Worm (Caenorhabditis elegans) whole organism, L3 larva: ENCODE measurements around the gene des-2.

ENCODE experiments used
- R02D3.7 ChIP-seq: fragments of 150-350 bp; optimal IDR thresholded peaks from 2 replicates; lab custom pipeline; 2014; ENCODE audit warnings: missing biosample characterization, missing genetic modification characterization
- aly-2 ChIP-seq: fragments of 150-350 bp; optimal IDR thresholded peaks from 2 replicates; lab custom pipeline; 2014; ENCODE audit warnings: missing biosample characterization, missing genetic modification characterization
- ama-1 ChIP-seq: fragments of 150-350 bp; optimal IDR thresholded peaks from 2 replicates; lab custom pipeline; 2018
- ceh-16 ChIP-seq: sonication (generic microtip); optimal IDR thresholded peaks from 2 replicates; lab custom pipeline; 2017; ENCODE audit warnings: missing biosample characterization, missing genetic modification characterization
- ceh-28 ChIP-seq: fragments of 150-350 bp; optimal IDR thresholded peaks from 2 replicates; lab custom pipeline; 2014; ENCODE audit warnings: missing biosample characterization, missing genetic modification reagents, missing genetic modification characterization
- ceh-82 ChIP-seq: fragments of 150-350 bp; optimal IDR thresholded peaks from 2 replicates; lab custom pipeline; 2014; ENCODE audit warnings: missing biosample characterization, missing genetic modification characterization
- ceh-9 ChIP-seq: sonication (generic microtip); optimal IDR thresholded peaks from 2 replicates; lab custom pipeline; 2018; ENCODE audit warnings: missing biosample characterization, missing genetic modification characterization
- egl-27 ChIP-seq: sonication (generic microtip); optimal IDR thresholded peaks from 4 replicates; lab custom pipeline; 2017; ENCODE audit warnings: missing biosample characterization, missing genetic modification reagents, missing genetic modification characterization
- egl-5 ChIP-seq: fragments of 150-350 bp; optimal IDR thresholded peaks from 2 replicates; lab custom pipeline; 2017; ENCODE audit warnings: missing biosample characterization, missing genetic modification reagents, missing genetic modification characterization, inconsistent platforms
- elt-2 ChIP-seq: sonication (generic microtip); optimal IDR thresholded peaks from 2 replicates; lab custom pipeline; 2016; ENCODE audit warnings: missing genetic modification reagents, mild to moderate bottlenecking, missing genetic modification characterization, missing compliant biosample characterization
- elt-3 ChIP-seq, 3 experiments: fragments of 150-350 bp in 1 of 3; sonication (generic microtip) in 2 of 3; optimal IDR thresholded peaks; 2 replicates in 2 of 3; 4 replicates in 1 of 3; lab custom pipeline; 2014 to 2017; ENCODE audit warnings: missing biosample characterization in 3 of 3, missing genetic modification characterization in 3 of 3
- eor-1 ChIP-seq, 2 experiments: fragments of 150-350 bp; optimal IDR thresholded peaks; 2 replicates each; lab custom pipeline; 2014 to 2018; ENCODE audit warnings: missing biosample characterization in 2 of 2, missing genetic modification characterization in 2 of 2
- fkh-10 ChIP-seq: sonication (generic microtip); optimal IDR thresholded peaks from 2 replicates; lab custom pipeline; 2017; ENCODE audit warnings: missing biosample characterization, missing genetic modification reagents, missing genetic modification characterization
- fkh-2 ChIP-seq: fragments of 150-350 bp; optimal IDR thresholded peaks from 2 replicates; lab custom pipeline; 2014; ENCODE audit warnings: missing biosample characterization, missing genetic modification reagents, missing genetic modification characterization
- fos-1 ChIP-seq: fragments of 150-350 bp; optimal IDR thresholded peaks from 2 replicates; lab custom pipeline; 2014; ENCODE audit warnings: missing biosample characterization, missing genetic modification characterization
- jun-1 ChIP-seq: fragments of 150-350 bp; optimal IDR thresholded peaks from 2 replicates; lab custom pipeline; 2014; ENCODE audit warnings: missing biosample characterization, missing genetic modification reagents, missing genetic modification characterization
- lin-15B ChIP-seq: fragments of 150-350 bp; optimal IDR thresholded peaks from 2 replicates; lab custom pipeline; 2014; ENCODE audit warnings: missing biosample characterization, missing genetic modification characterization
- lin-39 ChIP-seq: fragments of 150-350 bp; optimal IDR thresholded peaks from 2 replicates; lab custom pipeline; 2018; ENCODE audit warnings: missing biosample characterization, missing genetic modification reagents, missing genetic modification characterization
- lsy-12 ChIP-seq: sonication (generic microtip); optimal IDR thresholded peaks from 2 replicates; lab custom pipeline; 2016; ENCODE audit warnings: mild to moderate bottlenecking, missing genetic modification characterization, missing compliant biosample characterization
- mdl-1 ChIP-seq: fragments of 150-350 bp; optimal IDR thresholded peaks from 2 replicates; lab custom pipeline; 2014; ENCODE audit warnings: missing biosample characterization, missing genetic modification characterization
- mml-1 ChIP-seq: fragments of 150-350 bp; sonication (generic microtip); optimal IDR thresholded peaks from 3 replicates; lab custom pipeline; 2014; ENCODE audit warnings: missing biosample characterization, missing genetic modification characterization
- nfya-1 ChIP-seq: sonication (generic microtip); optimal IDR thresholded peaks from 2 replicates; lab custom pipeline; 2017; ENCODE audit warnings: missing genetic modification characterization, mild to moderate bottlenecking, missing compliant biosample characterization, antibody characterized with exemption, moderate library complexity; ENCODE audit not compliant: insufficient read depth
- nhr-11 ChIP-seq: fragments of 150-350 bp; optimal IDR thresholded peaks from 2 replicates; lab custom pipeline; 2014; ENCODE audit warnings: missing biosample characterization, missing genetic modification characterization
- nhr-12 ChIP-seq: fragments of 150-350 bp; optimal IDR thresholded peaks from 2 replicates; lab custom pipeline; 2014; ENCODE audit warnings: missing biosample characterization, missing genetic modification characterization
- nhr-76 ChIP-seq: fragments of 150-350 bp; sonication (generic microtip); optimal IDR thresholded peaks from 5 replicates; lab custom pipeline; 2014; ENCODE audit warnings: missing biosample characterization, missing genetic modification characterization
- nhr-77 ChIP-seq: fragments of 150-350 bp; optimal IDR thresholded peaks from 2 replicates; lab custom pipeline; 2014; ENCODE audit warnings: missing biosample characterization, missing genetic modification characterization
- pqm-1 ChIP-seq: fragments of 150-350 bp; optimal IDR thresholded peaks from 2 replicates; lab custom pipeline; 2017; ENCODE audit warnings: missing biosample characterization, missing genetic modification characterization, inconsistent platforms
- sea-2 ChIP-seq: fragments of 150-350 bp; sonication (generic microtip); optimal IDR thresholded peaks from 4 replicates; lab custom pipeline; 2014; ENCODE audit warnings: missing biosample characterization, missing genetic modification reagents, missing genetic modification characterization
- skn-1 ChIP-seq: fragments of 150-350 bp; optimal IDR thresholded peaks from 2 replicates; lab custom pipeline; 2014; ENCODE audit warnings: missing biosample characterization, missing genetic modification characterization
- snpc-4 ChIP-seq: fragments of 150-350 bp; optimal IDR thresholded peaks from 2 replicates; lab custom pipeline; 2014; ENCODE audit warnings: missing biosample characterization, missing genetic modification characterization
- tbx-2 ChIP-seq: sonication (generic microtip); optimal IDR thresholded peaks from 2 replicates; lab custom pipeline; 2016; ENCODE audit warnings: mild to moderate bottlenecking, missing genetic modification characterization, missing compliant biosample characterization
- unc-39 ChIP-seq: sonication (generic microtip); optimal IDR thresholded peaks from 4 replicates; lab custom pipeline; 2017; ENCODE audit warnings: missing biosample characterization, missing genetic modification characterization
- unc-62 ChIP-seq: fragments of 150-350 bp; sonication (generic microtip); optimal IDR thresholded peaks from 4 replicates; lab custom pipeline; 2014; ENCODE audit warnings: missing biosample characterization, missing genetic modification reagents, missing genetic modification characterization
- zag-1 ChIP-seq: fragments of 150-350 bp; optimal IDR thresholded peaks from 2 replicates; lab custom pipeline; 2014; ENCODE audit warnings: missing biosample characterization, missing genetic modification characterization
- ztf-4 ChIP-seq: fragments of 150-350 bp; optimal IDR thresholded peaks from 2 replicates; lab custom pipeline; 2014; ENCODE audit warnings: missing biosample characterization, missing genetic modification characterization

des-2 gene

ce11 chrV:11430823-11431222, 9.3 kb upstream of the des-2 start:
- TF ChIP-seq unc-62 (GFP tag; lab: Kevin White, UChicago) (no peak), fkh-10 (peak; percentile 72)

- TF ChIP-seq nfya-1 (tag; lab: Kevin White, UChicago) (peak; percentile 9), lin-39 (tag; lab: Kevin White, UChicago) (no peak), tbx-2 (tag; lab: Kevin White, UChicago) (peak; percentile 42), nhr-11 (tag; lab: Kevin White, UChicago) (no peak), eor-1 (tag; optimal IDR thresholded peaks at IDR 0.05; lab: Kevin White, UChicago) (no peak), zag-1 (no peak), elt-3 (tag; optimal IDR thresholded peaks at IDR 0.05; lab: Kevin White, UChicago) (no peak), snpc-4 (tag; lab: Kevin White, UChicago) (no peak), mml-1 (tag; lab: Kevin White, UChicago) (no peak), sea-2 (no peak)
Observed at ce11 chrV:11428728-11429127, 7.2 kb upstream of the des-2 start.

- TF ChIP-seq fos-1 (no peak), fkh-10 (no peak), ceh-82 (tag; lab: Kevin White, UChicago) (no peak), fkh-2 (no peak), egl-5 (tag; lab: Kevin White, UChicago) (no peak), nhr-77 (no peak), R02D3.7 (tag; lab: Kevin White, UChicago) (no peak), ama-1 (no peak), ceh-9 (tag; lab: Kevin White, UChicago) (no peak), ceh-28 (tag; lab: Kevin White, UChicago) (no peak), ztf-4 (tag; lab: Kevin White, UChicago) (no peak), mml-1 (tag; lab: Kevin White, UChicago) (no peak), tbx-2 (tag; lab: Kevin White, UChicago) (no peak), jun-1 (tag; lab: Kevin White, UChicago) (no peak), nhr-11 (tag; lab: Kevin White, UChicago) (no peak), nfya-1 (tag; lab: Kevin White, UChicago) (no peak), ceh-16 (tag; lab: Kevin White, UChicago) (no peak), nhr-12 (tag; lab: Kevin White, UChicago) (no peak), nhr-76 (tag; lab: Kevin White, UChicago) (no peak)
Observed at ce11 chrV:11424565-11424964, 3.1 kb upstream of the des-2 start, which contains the start of gene T26H10.2. TSS of gene T26H10.2 (minus strand) at chrV:11424665.

- TF ChIP-seq snpc-4 (tag; lab: Kevin White, UChicago) (no peak), tbx-2 (tag; lab: Kevin White, UChicago) (no peak), eor-1 (tag; optimal IDR thresholded peaks at IDR 0.05; lab: Kevin White, UChicago) (no peak), egl-27 (tag; lab: Kevin White, UChicago) (no peak), unc-39 (tag; lab: Kevin White, UChicago) (no peak), skn-1 (no peak), ama-1 (no peak), fos-1 (no peak), egl-5 (tag; lab: Kevin White, UChicago) (no peak), jun-1 (tag; lab: Kevin White, UChicago) (no peak), mdl-1 (no peak), unc-62 (GFP tag; lab: Kevin White, UChicago) (no peak), lin-15B (tag; lab: Kevin White, UChicago) (no peak), fkh-10 (no peak)
Observed at ce11 chrV:11415059-11415458, 6.4 kb downstream of the des-2 start, which contains the start of gene deg-3. TSS of gene deg-3 (minus strand) at chrV:11415159.

- TF ChIP-seq nhr-77 (no peak), lsy-12 (tag; lab: Kevin White, UChicago) (peak; percentile 2), elt-2 (peak; percentile 79), jun-1 (tag; lab: Kevin White, UChicago) (peak; percentile 58), zag-1 (no peak), aly-2 (tag; lab: Kevin White, UChicago) (no peak), ceh-28 (tag; lab: Kevin White, UChicago) (no peak), pqm-1 (peak; percentile 60), snpc-4 (tag; lab: Kevin White, UChicago) (peak; percentile 14)
Observed at ce11 chrV:11412125-11412524, 9.4 kb downstream of the des-2 start.
